Fruit fly (Drosophila melanogaster) whole organism, embryonic: ENCODE data around the gene na.

Experiments
- Bdp1 ChIP-seq: fragments of 200-800 bp; sonication (Bioruptor generic); optimal IDR thresholded peaks from 3 replicates; lab custom pipeline; 2016; ENCODE audit warnings: missing biosample characterization, missing genetic modification characterization
- CG1024 ChIP-seq: fragments of 200-800 bp; sonication (Bioruptor generic); IDR thresholded peaks from 2 replicates; pipeline ENCODE4 v1.3.6; 2022; ENCODE audit warnings: missing biosample characterization, missing genetic modification characterization
- CG12219 ChIP-seq: fragments of 200-800 bp; sonication (Bioruptor generic); optimal IDR thresholded peaks from 3 replicates; lab custom pipeline; 2018; ENCODE audit warnings: missing biosample characterization, mild to moderate bottlenecking, missing genetic modification characterization
- CG13123 ChIP-seq: fragments of 200-800 bp; sonication (Bioruptor generic); optimal IDR thresholded peaks from 2 replicates; lab custom pipeline; 2016; ENCODE audit warnings: missing biosample characterization, missing genetic modification characterization
- CG13624 ChIP-seq: fragments of 200-800 bp; sonication (Bioruptor generic); optimal IDR thresholded peaks from 2 replicates; lab custom pipeline; 2016; ENCODE audit warnings: missing biosample characterization, missing genetic modification characterization
- CG14860 ChIP-seq: fragments of 200-800 bp; sonication (Bioruptor generic); IDR thresholded peaks from 3 replicates; pipeline ENCODE4 v1.3.6; 2022; ENCODE audit warnings: missing biosample characterization, missing genetic modification characterization; ENCODE audit not compliant: partially characterized antibody
- CG15073 ChIP-seq: fragments of 200-800 bp; sonication (Bioruptor generic); optimal IDR thresholded peaks from 2 replicates; lab custom pipeline; 2016; ENCODE audit warnings: missing biosample characterization, missing genetic modification characterization
- CG2116 ChIP-seq: fragments of 200-800 bp; sonication (Bioruptor generic); optimal IDR thresholded peaks from 3 replicates; lab custom pipeline; 2018; ENCODE audit warnings: missing biosample characterization, mild to moderate bottlenecking, missing genetic modification characterization
- CG31224 ChIP-seq: fragments of 200-800 bp; sonication (Bioruptor generic); IDR thresholded peaks from 2 replicates; pipeline ENCODE4 v1.3.6; 2022; ENCODE audit warnings: missing biosample characterization, missing genetic modification characterization
- CG33557 ChIP-seq: fragments of 200-800 bp; sonication (Bioruptor generic); optimal IDR thresholded peaks from 2 replicates; lab custom pipeline; 2019; ENCODE audit warnings: missing biosample characterization, mild to moderate bottlenecking, missing genetic modification characterization, moderate library complexity
- CG3995 ChIP-seq: fragments of 200-800 bp; sonication (Bioruptor generic); optimal IDR thresholded peaks from 3 replicates; lab custom pipeline; 2016; ENCODE audit warnings: missing biosample characterization, missing genetic modification characterization
- CG4730 ChIP-seq: fragments of 200-800 bp; sonication (Bioruptor generic); IDR thresholded peaks from 2 replicates; pipeline ENCODE4 v1.3.6; 2022; ENCODE audit warnings: missing biosample characterization, missing genetic modification characterization
- CG7786 ChIP-seq: fragments of 200-800 bp; sonication (Bioruptor generic); optimal IDR thresholded peaks from 2 replicates; lab custom pipeline; 2016; ENCODE audit warnings: missing biosample characterization, missing genetic modification characterization
- CG7839 ChIP-seq: fragments of 200-800 bp; sonication (Bioruptor generic); optimal IDR thresholded peaks from 3 replicates; lab custom pipeline; 2018; ENCODE audit warnings: missing biosample characterization, mild to moderate bottlenecking, missing genetic modification characterization, moderate library complexity
- Deaf1 ChIP-seq: fragments of 200-800 bp; optimal IDR thresholded peaks from 3 replicates; lab custom pipeline; 2019; ENCODE audit warnings: missing biosample characterization, mild to moderate bottlenecking, missing genetic modification characterization, moderate library complexity
- Eip74EF ChIP-seq, 2 experiments: fragments of 200-800 bp in 1 of 2; fragments of >200 bp in 1 of 2; sonication (Bioruptor generic) in 1 of 2; optimal IDR thresholded peaks; 2 replicates each; lab custom pipeline; 2017 to 2019; ENCODE audit warnings: missing biosample characterization in 2 of 2, missing genetic modification characterization in 2 of 2, mild to moderate bottlenecking in 1 of 2, moderate library complexity in 1 of 2
- Ets97D ChIP-seq: fragments of 200-800 bp; sonication (Bioruptor generic); optimal IDR thresholded peaks from 3 replicates; lab custom pipeline; 2016; ENCODE audit warnings: missing biosample characterization, missing genetic modification characterization
- GATAe ChIP-seq: fragments of 200-800 bp; sonication (Bioruptor generic); conservative IDR thresholded peaks from 2 replicates; pipeline ENCODE4 v1.3.6; 2022; ENCODE audit warnings: missing biosample characterization, missing genetic modification characterization
- NC2α ChIP-seq: fragments of 200-800 bp; sonication (Bioruptor generic); optimal IDR thresholded peaks from 2 replicates; lab custom pipeline; 2016; ENCODE audit warnings: missing biosample characterization, missing genetic modification characterization
- Neu2 ChIP-seq: fragments of 200-800 bp; sonication (Bioruptor generic); optimal IDR thresholded peaks from 3 replicates; lab custom pipeline; 2016; ENCODE audit warnings: missing biosample characterization, missing genetic modification characterization, borderline replicate concordance
- Oaz ChIP-seq: fragments of 200-800 bp; sonication (Bioruptor generic); IDR thresholded peaks from 2 replicates; pipeline ENCODE4 v1.3.6; 2022; ENCODE audit warnings: missing biosample characterization, missing genetic modification characterization
- Sin3A ChIP-seq: fragments of >200 bp; optimal IDR thresholded peaks from 2 replicates; lab custom pipeline; 2018
- amos ChIP-seq: fragments of 200-800 bp; sonication (Bioruptor generic); IDR thresholded peaks from 2 replicates; pipeline ENCODE4 v1.3.6; 2022; ENCODE audit warnings: missing biosample characterization, missing genetic modification characterization; ENCODE audit not compliant: partially characterized antibody
- corto ChIP-seq: fragments of 200-800 bp; sonication (Bioruptor generic); optimal IDR thresholded peaks from 2 replicates; lab custom pipeline; 2016; ENCODE audit warnings: missing biosample characterization, mild to moderate bottlenecking, missing genetic modification characterization, moderate library complexity
- disco-r ChIP-seq: fragments of 200-800 bp; sonication (Bioruptor generic); optimal IDR thresholded peaks from 2 replicates; lab custom pipeline; 2016; ENCODE audit warnings: missing biosample characterization, missing genetic modification characterization
- dmrt11E ChIP-seq: fragments of 200-800 bp; sonication (Bioruptor generic); optimal IDR thresholded peaks from 3 replicates; lab custom pipeline; 2018; ENCODE audit warnings: missing biosample characterization, mild to moderate bottlenecking, missing genetic modification characterization, moderate library complexity
- dysf ChIP-seq: fragments of 200-800 bp; sonication (Bioruptor generic); IDR thresholded peaks from 3 replicates; pipeline ENCODE4 v1.3.6; 2022; ENCODE audit warnings: missing biosample characterization, missing genetic modification characterization
- en ChIP-seq: fragments of 200-800 bp; sonication (Bioruptor generic); optimal IDR thresholded peaks from 2 replicates; lab custom pipeline; 2016; ENCODE audit warnings: missing biosample characterization, missing genetic modification characterization
- eve ChIP-seq, 2 experiments: fragments of >200 bp; optimal IDR thresholded peaks; 2 replicates each; lab custom pipeline; 2017; ENCODE audit warnings: missing biosample characterization in 2 of 2, missing genetic modification characterization in 2 of 2
- gfzf ChIP-seq: fragments of 200-800 bp; sonication (Bioruptor generic); optimal IDR thresholded peaks from 2 replicates; lab custom pipeline; 2016; ENCODE audit warnings: missing biosample characterization, mild to moderate bottlenecking, missing genetic modification characterization, moderate library complexity
- ham ChIP-seq: fragments of 200-800 bp; sonication (Bioruptor generic); IDR thresholded peaks from 2 replicates; pipeline ENCODE4 v1.3.6; 2022; ENCODE audit warnings: missing biosample characterization, missing genetic modification characterization
- hbn ChIP-seq: fragments of 200-800 bp; sonication (Bioruptor generic); IDR thresholded peaks from 2 replicates; pipeline ENCODE4 v1.3.6; 2022; ENCODE audit warnings: missing biosample characterization, missing genetic modification characterization; ENCODE audit not compliant: partially characterized antibody
- her ChIP-seq: fragments of 200-800 bp; sonication (Bioruptor generic); optimal IDR thresholded peaks from 2 replicates; lab custom pipeline; 2016; ENCODE audit warnings: missing biosample characterization, missing genetic modification characterization
- ind ChIP-seq: fragments of 200-800 bp; sonication (Bioruptor generic); optimal IDR thresholded peaks from 3 replicates; lab custom pipeline; 2016; ENCODE audit warnings: missing biosample characterization, missing genetic modification characterization
- jing ChIP-seq: fragments of 200-800 bp; sonication (Bioruptor generic); optimal IDR thresholded peaks from 2 replicates; lab custom pipeline; 2018; ENCODE audit warnings: missing biosample characterization, mild to moderate bottlenecking, missing genetic modification characterization
- lab ChIP-seq: fragments of 200-800 bp; sonication (Bioruptor generic); optimal IDR thresholded peaks from 3 replicates; lab custom pipeline; 2017; ENCODE audit warnings: missing biosample characterization, missing genetic modification characterization, mild to moderate bottlenecking, moderate library complexity, missing genetic modification reagents
- lilli ChIP-seq: fragments of 200-800 bp; sonication (Bioruptor generic); optimal IDR thresholded peaks from 3 replicates; lab custom pipeline; 2016; ENCODE audit warnings: missing biosample characterization, missing genetic modification characterization
- mam ChIP-seq: fragments of 200-800 bp; sonication (Bioruptor generic); optimal IDR thresholded peaks from 3 replicates; lab custom pipeline; 2016; ENCODE audit warnings: missing biosample characterization, missing genetic modification characterization
- peb ChIP-seq: fragments of 200-800 bp; sonication (Bioruptor generic); IDR thresholded peaks from 2 replicates; pipeline ENCODE4 v1.3.6; 2022; ENCODE audit warnings: missing biosample characterization, missing genetic modification characterization
- pfk ChIP-seq: fragments of 200-800 bp; sonication (Bioruptor generic); optimal IDR thresholded peaks from 2 replicates; lab custom pipeline; 2018; ENCODE audit warnings: missing biosample characterization, mild to moderate bottlenecking, missing genetic modification characterization, moderate library complexity
- phol ChIP-seq: fragments of 200-800 bp; sonication (Bioruptor generic); optimal IDR thresholded peaks from 3 replicates; lab custom pipeline; 2018; ENCODE audit warnings: missing biosample characterization, mild to moderate bottlenecking, missing genetic modification characterization, moderate library complexity
- psq ChIP-seq: fragments of 200-800 bp; sonication (Bioruptor generic); optimal IDR thresholded peaks from 2 replicates; lab custom pipeline; 2017; ENCODE audit warnings: missing biosample characterization, missing genetic modification characterization
- run ChIP-seq: fragments of 200-800 bp; sonication (Bioruptor generic); optimal IDR thresholded peaks from 3 replicates; lab custom pipeline; 2018; ENCODE audit warnings: missing biosample characterization, mild to moderate bottlenecking, missing genetic modification characterization
- scrt ChIP-seq: fragments of 200-800 bp; sonication (Bioruptor generic); optimal IDR thresholded peaks from 2 replicates; lab custom pipeline; 2018; ENCODE audit warnings: missing biosample characterization, mild to moderate bottlenecking, missing genetic modification characterization, moderate library complexity
- sima ChIP-seq: fragments of 200-800 bp; sonication (Bioruptor generic); optimal IDR thresholded peaks from 2 replicates; lab custom pipeline; 2016; ENCODE audit warnings: missing biosample characterization, missing genetic modification characterization
- tio ChIP-seq: fragments of 200-800 bp; sonication (Bioruptor generic); optimal IDR thresholded peaks from 2 replicates; lab custom pipeline; 2017; ENCODE audit warnings: missing biosample characterization, missing genetic modification characterization, inconsistent platforms
- toy ChIP-seq: fragments of 200-800 bp; sonication (Bioruptor generic); IDR thresholded peaks from 2 replicates; pipeline ENCODE4 v1.3.6; 2022; ENCODE audit warnings: missing biosample characterization, missing genetic modification characterization
- unpg ChIP-seq: fragments of 200-800 bp; sonication (Bioruptor generic); optimal IDR thresholded peaks from 3 replicates; lab custom pipeline; 2018; ENCODE audit warnings: missing biosample characterization, mild to moderate bottlenecking, missing genetic modification characterization, moderate library complexity
- vfl ChIP-seq: fragments of 200-800 bp; sonication (Bioruptor generic); optimal IDR thresholded peaks from 2 replicates; lab custom pipeline; 2016; ENCODE audit warnings: missing biosample characterization, missing genetic modification characterization
- wdn ChIP-seq: fragments of 200-800 bp; sonication (Bioruptor generic); IDR thresholded peaks from 2 replicates; pipeline ENCODE4 v1.3.6; 2022; ENCODE audit warnings: missing biosample characterization, missing genetic modification characterization
- yki ChIP-seq: fragments of >200 bp; optimal IDR thresholded peaks from 3 replicates; lab custom pipeline; 2018

Gene na

dm6 chrX:14237873-14238394 lies 28.2 kb upstream of the na start, which contains the start of the genes Fbxl4 and Dus2 (continued):
- TF ChIP-seq jing (GFP tag; lab: Kevin White, UChicago) (peak; percentile 84), phol (tag; lab: Kevin White, UChicago) (peak; percentile 96), Neu2 (GFP tag; lab: Kevin White, UChicago) (peak; percentile 38), CG7839 (tag; lab: Kevin White, UChicago) (peak; percentile 93), psq (GFP tag; lab: Kevin White, UChicago) (peak; percentile 74), CG3995 (GFP tag; lab: Kevin White, UChicago) (peak; percentile 75), GATAe (GFP tag; lab: Robert Waterston, UW) (peak; percentile 74), CG33557 (GFP tag; lab: Kevin White, UChicago) (peak; percentile 83), toy (GFP tag; lab: Robert Waterston, UW) (peak; percentile 74), CG14860 (GFP tag; lab: Robert Waterston, UW) (peak; percentile 62; the same call in 2 of the 3 replicates), yki (lab: Kevin White, UChicago) (no peak), wdn (GFP tag; lab: Robert Waterston, UW) (peak; percentile 88), CG12219 (GFP tag; lab: Kevin White, UChicago) (peak; percentile 83), Ets97D (GFP tag; lab: Kevin White, UChicago) (peak; percentile 80), ham (GFP tag; lab: Robert Waterston, UW) (peak; percentile 56; the same call in 1 of the 2 replicates), Bdp1 (GFP tag; lab: Kevin White, UChicago) (peak; percentile 81), Deaf1 (tag; lab: Kevin White, UChicago) (peak; percentile 63), ind (GFP tag; lab: Kevin White, UChicago) (peak; percentile 94), Oaz (peak; percentile 86), run (tag; lab: Kevin White, UChicago) (peak; percentile 44), CG2116 (GFP tag; lab: Kevin White, UChicago) (peak; percentile 80), tio (GFP tag; lab: Kevin White, UChicago) (peak; percentile 92), CG13624 (peak; percentile 93), CG31224 (GFP tag; lab: Robert Waterston, UW) (peak; percentile 84), CG4730 (GFP tag; lab: Robert Waterston, UW) (peak; percentile 87), Eip74EF (GFP tag; optimal IDR thresholded peaks at IDR 0.05; lab: Kevin White, UChicago) (peak in 1 of 2 experiments; percentile 70), gfzf (GFP tag; lab: Kevin White, UChicago) (peak; percentile 36), CG13123 (GFP tag; lab: Kevin White, UChicago) (peak; percentile 68), lilli (GFP tag; lab: Kevin White, UChicago) (peak; percentile 96), lab (GFP tag; lab: Kevin White, UChicago) (peak; percentile 92), NC2α (GFP tag; lab: Kevin White, UChicago) (peak; percentile 63), amos (GFP tag; lab: Robert Waterston, UW) (peak; percentile 38; the same call in 1 of the 2 replicates), dysf (GFP tag; lab: Robert Waterston, UW) (peak; percentile 95), CG15073 (GFP tag; lab: Kevin White, UChicago) (peak; percentile 39), en (peak; percentile 76), eve (GFP tag; optimal IDR thresholded peaks at IDR 0.05; lab: Kevin White, UChicago) (no peak), hbn (no peak), CG7786 (peak; percentile 86), disco-r (GFP tag; lab: Kevin White, UChicago) (peak; percentile 81), her (peak; percentile 73), unpg (GFP tag; lab: Kevin White, UChicago) (peak; percentile 87), peb (GFP tag; lab: Robert Waterston, UW) (peak; percentile 79), pfk (GFP tag; lab: Kevin White, UChicago) (peak; percentile 27), dmrt11E (tag; lab: Kevin White, UChicago) (peak; percentile 95), scrt (GFP tag; lab: Kevin White, UChicago) (peak; percentile 89), Sin3A (lab: Kevin White, UChicago) (peak; percentile 35), sima (GFP tag; lab: Kevin White, UChicago) (peak; percentile 73), corto (no peak), mam (GFP tag; lab: Kevin White, UChicago) (peak; percentile 92), vfl (GFP tag; lab: Kevin White, UChicago) (peak; percentile 84), CG1024 (GFP tag; lab: Robert Waterston, UW) (peak; percentile 87)
